Fruit fly (Drosophila melanogaster): ENCODE results near the gene CG43057.

CG43057 gene

DNA sequence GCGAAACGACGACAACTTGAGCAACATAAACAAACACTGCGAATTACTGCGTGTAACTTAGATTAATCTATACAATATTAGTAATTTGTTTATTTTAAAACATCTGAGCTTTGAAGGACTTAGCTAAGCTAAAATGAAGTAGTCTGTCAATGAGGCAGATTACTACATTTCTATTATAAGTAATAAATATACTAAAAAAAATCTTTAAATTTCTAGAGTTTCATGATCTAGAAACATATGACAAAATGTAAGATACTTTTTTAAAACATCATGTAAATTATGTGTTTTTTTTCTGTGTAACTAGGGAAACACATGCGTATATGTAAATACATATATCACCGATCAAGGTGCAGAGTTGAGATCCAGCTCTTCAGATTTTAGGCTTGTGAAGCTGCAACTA lies 22.3 kb upstream of the CG43057 start (continued):
- TF ChIP-seq HLH3B (GFP tag; IDR thresholded peaks at IDR 0.05) (peak; percentile 54), CG10267 (tag; optimal IDR thresholded peaks at IDR 0.05) (peak; percentile 47), C15 (GFP tag; IDR thresholded peaks at IDR 0.05) (no peak), sisA (GFP tag; IDR thresholded peaks at IDR 0.05) (peak; percentile 42), Meics (GFP tag; optimal IDR thresholded peaks at IDR 0.05) (peak; percentile 68), CG18011 (GFP tag; optimal IDR thresholded peaks at IDR 0.05) (no peak), H15 (GFP tag; IDR thresholded peaks at IDR 0.05) (no peak), mld (GFP tag; IDR thresholded peaks at IDR 0.05; ENCODE audit: partially characterized antibody) (no peak), bowl (GFP tag; IDR thresholded peaks at IDR 0.05) (no peak), CG1024 (GFP tag; IDR thresholded peaks at IDR 0.05) (no peak), trem (tag; optimal IDR thresholded peaks at IDR 0.05) (peak; percentile 10), CG2875 (GFP tag; optimal IDR thresholded peaks at IDR 0.05) (peak; percentile 45), stc (GFP tag; IDR thresholded peaks at IDR 0.05) (peak; percentile 79), ci (GFP tag; IDR thresholded peaks at IDR 0.05) (0 out of 3 replicates have a peak, but pooled peaks have one; percentile 7), kah (GFP tag; optimal IDR thresholded peaks at IDR 0.05) (peak; percentile 70), NfI (GFP tag; optimal IDR thresholded peaks at IDR 0.05) (no peak), bigmax (GFP tag; optimal IDR thresholded peaks at IDR 0.05) (no peak), p53 (GFP tag; optimal IDR thresholded peaks at IDR 0.05) (no peak), CG18599 (GFP tag; optimal IDR thresholded peaks at IDR 0.05) (peak; percentile 52), CG31365 (tag; optimal IDR thresholded peaks at IDR 0.05) (no peak), Rx (GFP tag; IDR thresholded peaks at IDR 0.05) (no peak), CG10209 (GFP tag; optimal IDR thresholded peaks at IDR 0.05) (peak; percentile 38), Scr (GFP tag; IDR thresholded peaks at IDR 0.05; ENCODE audit: partially characterized antibody) (no peak), chif (GFP tag; optimal IDR thresholded peaks at IDR 0.05) (no peak), Rfx (GFP tag; IDR thresholded peaks at IDR 0.05) (peak; percentile 36; the same call in 1 of the 2 replicates), Asciz (GFP tag; optimal IDR thresholded peaks at IDR 0.05) (peak; percentile 76), Dfd (GFP tag; optimal IDR thresholded peaks at IDR 0.05) (no peak), lab (GFP tag; optimal IDR thresholded peaks at IDR 0.05) (peak; percentile 60), chinmo (GFP tag; IDR thresholded peaks at IDR 0.05; ENCODE audit: partially characterized antibody) (no peak), z (GFP tag; IDR thresholded peaks at IDR 0.05) (no peak), pan (optimal IDR thresholded peaks at IDR 0.05) (no peak), pan (GFP tag; optimal IDR thresholded peaks at IDR 0.05 in 1 of 2, IDR thresholded peaks at IDR 0.05 in 1 of 2) (peak in 1 of 2 experiments; percentile 74), CG18619 (GFP tag; optimal IDR thresholded peaks at IDR 0.05) (peak; percentile 13), Ets65A (GFP tag) (peak; percentile 80), bcd (GFP tag; optimal IDR thresholded peaks at IDR 0.05) (peak; percentile 46), CG17359 (tag; optimal IDR thresholded peaks at IDR 0.05) (peak; percentile 84), pros (GFP tag; optimal IDR thresholded peaks at IDR 0.05) (no peak), vvl (GFP tag; IDR thresholded peaks at IDR 0.05) (peak; percentile 66), Eip74EF (GFP tag; optimal IDR thresholded peaks at IDR 0.05) (peak in 1 of 2 experiments; percentile 74), CG11696 (GFP tag; IDR thresholded peaks at IDR 0.05) (0 out of 2 replicates have a peak, but pooled peaks have one; percentile 22), chm (GFP tag; IDR thresholded peaks at IDR 0.05) (no peak), gcm (GFP tag; optimal IDR thresholded peaks at IDR 0.05) (peak; percentile 71), CG3838 (GFP tag; optimal IDR thresholded peaks at IDR 0.05) (no peak), CG17385 (GFP tag; optimal IDR thresholded peaks at IDR 0.05) (peak; percentile 53), CG7928 (GFP tag; optimal IDR thresholded peaks at IDR 0.05) (no peak), CG6272 (GFP tag; IDR thresholded peaks at IDR 0.05) (no peak), Vsx1 (GFP tag; optimal IDR thresholded peaks at IDR 0.05) (peak; percentile 22), HHEX (GFP tag; optimal IDR thresholded peaks at IDR 0.05) (peak; percentile 55), CG34224 (GFP tag; IDR thresholded peaks at IDR 0.05; ENCODE audit: partially characterized antibody) (no peak), Lhr (GFP tag; optimal IDR thresholded peaks at IDR 0.05) (no peak)

Data from whole organism, embryonic.